Fruit fly (Drosophila melanogaster) whole organism, embryonic: ENCODE measurements around the gene CG6951.

Experiments used
- ATbp ChIP-seq: fragments of 200-800 bp; sonication (Bioruptor generic); optimal IDR thresholded peaks from 2 replicates; lab custom pipeline; 2017; ENCODE audit warnings: missing biosample characterization, mild to moderate bottlenecking, missing genetic modification characterization, missing genetic modification reagents
- Aef1 ChIP-seq: fragments of 200-800 bp; sonication (Bioruptor generic); IDR thresholded peaks from 3 replicates; pipeline ENCODE4 v1.3.6; 2022; ENCODE audit warnings: missing biosample characterization, missing genetic modification characterization
- Atf3 ChIP-seq: fragments of 200-800 bp; sonication (Bioruptor generic); optimal IDR thresholded peaks from 3 replicates; lab custom pipeline; 2016; ENCODE audit warnings: missing biosample characterization, missing genetic modification characterization
- Awh ChIP-seq: fragments of 200-800 bp; sonication (Bioruptor generic); IDR thresholded peaks from 2 replicates; pipeline ENCODE4, ENCODE4 v1.3.6; 2022; ENCODE audit warnings: missing biosample characterization, missing genetic modification characterization
- CG10366 ChIP-seq: fragments of 200-800 bp; sonication (Bioruptor generic); IDR thresholded peaks from 2 replicates; pipeline ENCODE4 v1.3.6; 2022; ENCODE audit warnings: missing biosample characterization, missing genetic modification characterization
- CG10543 ChIP-seq: fragments of 200-800 bp; sonication (Bioruptor generic); optimal IDR thresholded peaks from 3 replicates; lab custom pipeline; 2017; ENCODE audit warnings: missing biosample characterization, mild to moderate bottlenecking, missing genetic modification characterization, moderate library complexity
- CG11696 ChIP-seq: fragments of 200-800 bp; sonication (Bioruptor generic); IDR thresholded peaks from 2 replicates; pipeline ENCODE4 v1.3.6; 2022; ENCODE audit warnings: missing biosample characterization, missing genetic modification characterization
- CG13624 ChIP-seq: fragments of 200-800 bp; sonication (Bioruptor generic); optimal IDR thresholded peaks from 2 replicates; lab custom pipeline; 2016; ENCODE audit warnings: missing biosample characterization, missing genetic modification characterization
- CG13894 ChIP-seq: fragments of 200-800 bp; sonication (Bioruptor generic); optimal IDR thresholded peaks from 3 replicates; lab custom pipeline; 2018; ENCODE audit warnings: missing biosample characterization, mild to moderate bottlenecking, missing genetic modification characterization, moderate library complexity
- CG1602 ChIP-seq: fragments of 200-800 bp; sonication (Bioruptor generic); optimal IDR thresholded peaks from 3 replicates; lab custom pipeline; 2016; ENCODE audit warnings: missing biosample characterization, missing genetic modification characterization
- CG1792 ChIP-seq: fragments of 200-800 bp; sonication (Bioruptor generic); optimal IDR thresholded peaks from 2 replicates; lab custom pipeline; 2016; ENCODE audit warnings: missing biosample characterization, missing genetic modification characterization
- CG18599 ChIP-seq: fragments of 200-800 bp; sonication (Bioruptor generic); optimal IDR thresholded peaks from 3 replicates; lab custom pipeline; 2017; ENCODE audit warnings: missing biosample characterization, missing genetic modification characterization, mild to moderate bottlenecking, moderate library complexity, missing genetic modification reagents
- CG2116 ChIP-seq: fragments of 200-800 bp; sonication (Bioruptor generic); optimal IDR thresholded peaks from 3 replicates; lab custom pipeline; 2018; ENCODE audit warnings: missing biosample characterization, mild to moderate bottlenecking, missing genetic modification characterization
- CG2202 ChIP-seq: fragments of 200-800 bp; sonication (Bioruptor generic); optimal IDR thresholded peaks from 2 replicates; lab custom pipeline; 2018; ENCODE audit warnings: missing biosample characterization, mild to moderate bottlenecking, missing genetic modification characterization
- CG3163 ChIP-seq: fragments of 200-800 bp; sonication (Bioruptor generic); optimal IDR thresholded peaks from 3 replicates; lab custom pipeline; 2016; ENCODE audit warnings: missing biosample characterization, missing genetic modification characterization
- CG3407 ChIP-seq: fragments of 200-800 bp; sonication (Bioruptor generic); optimal IDR thresholded peaks from 2 replicates; lab custom pipeline; 2018; ENCODE audit warnings: missing biosample characterization, mild to moderate bottlenecking, missing genetic modification characterization
- CG42726 ChIP-seq: fragments of 200-800 bp; sonication (Bioruptor generic); IDR thresholded peaks from 2 replicates; pipeline ENCODE4 v1.3.6; 2022; ENCODE audit warnings: missing biosample characterization, missing genetic modification characterization; ENCODE audit not compliant: partially characterized antibody
- CG6254 ChIP-seq: fragments of 200-800 bp; sonication (Bioruptor generic); optimal IDR thresholded peaks from 3 replicates; lab custom pipeline; 2017; ENCODE audit warnings: mild to moderate bottlenecking, missing biosample characterization, missing genetic modification reagents, missing genetic modification characterization
- CG6813 ChIP-seq: fragments of 200-800 bp; sonication (Bioruptor generic); optimal IDR thresholded peaks from 2 replicates; lab custom pipeline; 2017; ENCODE audit warnings: missing biosample characterization, missing genetic modification characterization, mild to moderate bottlenecking, moderate library complexity, missing genetic modification reagents
- CG7372 ChIP-seq: fragments of 200-800 bp; sonication (Bioruptor generic); IDR thresholded peaks from 2 replicates; pipeline ENCODE4 v1.3.6; 2022; ENCODE audit warnings: missing biosample characterization, missing genetic modification characterization
- CG7745 ChIP-seq: fragments of 200-800 bp; sonication (Bioruptor generic); optimal IDR thresholded peaks from 2 replicates; lab custom pipeline; 2018; ENCODE audit warnings: missing biosample characterization, mild to moderate bottlenecking, missing genetic modification characterization, moderate library complexity
- CG9609 ChIP-seq: fragments of 200-800 bp; sonication (Bioruptor generic); optimal IDR thresholded peaks from 3 replicates; lab custom pipeline; 2016; ENCODE audit warnings: missing biosample characterization, missing genetic modification characterization
- CG9727 ChIP-seq: fragments of 200-800 bp; sonication (Bioruptor generic); optimal IDR thresholded peaks from 3 replicates; lab custom pipeline; 2017; ENCODE audit warnings: missing biosample characterization, mild to moderate bottlenecking, missing genetic modification characterization
- CG9932 ChIP-seq: fragments of 200-800 bp; sonication (Bioruptor generic); IDR thresholded peaks from 2 replicates; pipeline ENCODE4 v1.3.6; 2022; ENCODE audit warnings: missing biosample characterization, missing genetic modification characterization
- CoRest ChIP-seq: fragments of 200-800 bp; sonication (Bioruptor generic); optimal IDR thresholded peaks from 3 replicates; lab custom pipeline; 2018; ENCODE audit warnings: missing biosample characterization, mild to moderate bottlenecking, missing genetic modification characterization, moderate library complexity
- D ChIP-seq, 2 experiments: fragments of 200-800 bp in 1 of 2; fragments of >200 bp in 1 of 2; sonication (Bioruptor generic) in 1 of 2; optimal IDR thresholded peaks; 2 replicates in 1 of 2; 3 replicates in 1 of 2; lab custom pipeline; 2017; ENCODE audit warnings: mild to moderate bottlenecking in 1 of 2, missing biosample characterization in 1 of 2, missing genetic modification characterization in 1 of 2, missing genetic modification reagents in 1 of 2
- Ets65A ChIP-seq: fragments of 200-800 bp; sonication (Bioruptor generic); peaks from one replicate; lab custom pipeline; 2016; ENCODE audit warnings: missing biosample characterization, missing genetic modification characterization
- HHEX ChIP-seq: fragments of 200-800 bp; sonication (Bioruptor generic); optimal IDR thresholded peaks from 3 replicates; lab custom pipeline; 2017; ENCODE audit warnings: missing biosample characterization, mild to moderate bottlenecking, missing genetic modification characterization, missing genetic modification reagents
- MTF-1 ChIP-seq: fragments of 200-800 bp; sonication (Bioruptor generic); optimal IDR thresholded peaks from 2 replicates; lab custom pipeline; 2018; ENCODE audit warnings: missing biosample characterization, mild to moderate bottlenecking, missing genetic modification characterization, borderline replicate concordance
- Nf-YA ChIP-seq: fragments of 200-800 bp; sonication (Bioruptor generic); IDR thresholded peaks from 2 replicates; pipeline ENCODE4 v1.3.6; 2022; ENCODE audit warnings: missing biosample characterization, missing genetic modification characterization
- Oaz ChIP-seq: fragments of 200-800 bp; sonication (Bioruptor generic); IDR thresholded peaks from 2 replicates; pipeline ENCODE4 v1.3.6; 2022; ENCODE audit warnings: missing biosample characterization, missing genetic modification characterization
- Xrp1 ChIP-seq: fragments of 200-800 bp; sonication (Bioruptor generic); IDR thresholded peaks from 2 replicates; pipeline ENCODE4 v1.3.6; 2022; ENCODE audit warnings: missing biosample characterization, missing genetic modification characterization
- ara ChIP-seq: fragments of 200-800 bp; sonication (Bioruptor generic); IDR thresholded peaks from 2 replicates; pipeline ENCODE4 v1.3.6; 2022; ENCODE audit warnings: missing biosample characterization, missing genetic modification characterization
- cato ChIP-seq: fragments of 200-800 bp; sonication (Bioruptor generic); optimal IDR thresholded peaks from 2 replicates; lab custom pipeline; 2016; ENCODE audit warnings: missing biosample characterization, missing genetic modification characterization, borderline replicate concordance
- chif ChIP-seq, 2 experiments: fragments of 200-800 bp; sonication (Bioruptor generic); optimal IDR thresholded peaks; 3 replicates each; lab custom pipeline; 2016; ENCODE audit warnings: missing biosample characterization in 2 of 2, missing genetic modification characterization in 2 of 2
- danr ChIP-seq: fragments of 200-800 bp; sonication (Bioruptor generic); IDR thresholded peaks from 2 replicates; pipeline ENCODE4 v1.3.6; 2022; ENCODE audit warnings: missing biosample characterization, missing genetic modification characterization
- fd64A ChIP-seq: fragments of 200-800 bp; sonication (Bioruptor generic); optimal IDR thresholded peaks from 3 replicates; lab custom pipeline; 2018; ENCODE audit warnings: missing biosample characterization, mild to moderate bottlenecking, missing genetic modification characterization
- gce ChIP-seq: fragments of 200-800 bp; sonication (Bioruptor generic); IDR thresholded peaks from 3 replicates; pipeline ENCODE4 v1.3.6; 2022; ENCODE audit warnings: missing biosample characterization, missing genetic modification characterization
- ken ChIP-seq: fragments of 200-800 bp; sonication (Bioruptor generic); IDR thresholded peaks from 3 replicates; pipeline ENCODE4 v1.3.6; 2022; ENCODE audit warnings: missing biosample characterization, missing genetic modification characterization
- lab ChIP-seq: fragments of 200-800 bp; sonication (Bioruptor generic); optimal IDR thresholded peaks from 3 replicates; lab custom pipeline; 2017; ENCODE audit warnings: missing biosample characterization, missing genetic modification characterization, mild to moderate bottlenecking, moderate library complexity, missing genetic modification reagents
- lbe ChIP-seq: fragments of 200-800 bp; sonication (Bioruptor generic); optimal IDR thresholded peaks from 2 replicates; lab custom pipeline; 2016; ENCODE audit warnings: missing biosample characterization, mild to moderate bottlenecking, missing genetic modification characterization
- mam ChIP-seq: fragments of 200-800 bp; sonication (Bioruptor generic); optimal IDR thresholded peaks from 3 replicates; lab custom pipeline; 2016; ENCODE audit warnings: missing biosample characterization, missing genetic modification characterization
- mld ChIP-seq: fragments of 200-800 bp; sonication (Bioruptor generic); IDR thresholded peaks from 3 replicates; pipeline ENCODE4 v1.3.6; 2022; ENCODE audit warnings: missing biosample characterization, missing genetic modification characterization; ENCODE audit not compliant: partially characterized antibody
- pan ChIP-seq, 4 experiments: fragments of >200 bp in 3 of 4; fragments of 200-800 bp in 1 of 4; sonication (Bioruptor generic) in 1 of 4; optimal IDR thresholded peaks in 3 of 4; IDR thresholded peaks in 1 of 4; 2 replicates each; pipeline versions ENCODE4 v1.3.6 to Lab custom; 2017 to 2022; ENCODE audit warnings: missing biosample characterization in 2 of 4, missing genetic modification characterization in 2 of 4, mixed read lengths in 1 of 4
- pnt ChIP-seq: fragments of 200-800 bp; sonication (Bioruptor generic); optimal IDR thresholded peaks from 3 replicates; lab custom pipeline; 2016; ENCODE audit warnings: missing biosample characterization, missing genetic modification characterization
- sim ChIP-seq: fragments of 200-800 bp; sonication (Bioruptor generic); IDR thresholded peaks from 2 replicates; pipeline ENCODE4 v1.3.6; 2022; ENCODE audit warnings: missing biosample characterization, missing genetic modification characterization
- sr ChIP-seq: fragments of 200-800 bp; sonication (Bioruptor generic); IDR thresholded peaks from 3 replicates; pipeline ENCODE4 v1.3.6; 2022; ENCODE audit warnings: missing biosample characterization, missing genetic modification characterization
- twi ChIP-seq: fragments of 200-800 bp; optimal IDR thresholded peaks from 2 replicates; lab custom pipeline; 2019; ENCODE audit warnings: missing biosample characterization, mild to moderate bottlenecking, missing genetic modification characterization, moderate library complexity
- yki ChIP-seq: fragments of >200 bp; optimal IDR thresholded peaks from 3 replicates; lab custom pipeline; 2018
- zfh1 ChIP-seq: fragments of 200-800 bp; sonication (Bioruptor generic); IDR thresholded peaks from 3 replicates; pipeline ENCODE4 v1.3.6; 2022; ENCODE audit warnings: missing biosample characterization, missing genetic modification characterization

Gene CG6951

DNA sequence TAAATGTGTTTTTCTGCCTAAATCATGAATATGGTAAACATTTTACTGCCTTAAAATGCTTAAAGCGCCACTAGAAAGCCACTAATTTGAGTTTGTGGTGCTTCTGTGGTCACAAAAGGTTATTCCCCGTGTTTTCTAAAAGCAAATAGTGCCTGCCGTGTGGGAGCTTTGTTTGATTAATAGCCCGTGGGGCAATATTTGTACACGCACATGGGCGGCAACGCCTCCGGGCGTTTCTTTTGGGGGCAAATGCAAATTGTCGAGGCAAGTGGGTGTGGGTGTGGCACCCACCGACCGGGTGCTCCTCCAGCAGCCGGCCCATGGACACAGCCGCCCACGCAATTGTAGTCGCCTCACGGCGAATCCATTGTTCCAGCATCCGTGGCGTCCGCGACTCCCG lies 34.8 kb downstream of the CG6951 start:
- peak; percentile 52 for TF ChIP-seq Nf-YA
- peak; percentile 35 for TF ChIP-seq HHEX (GFP tag; lab: Kevin White, UChicago)
- TF ChIP-seq zfh1: 0 out of 3 replicates have a peak, but pooled peaks have one; percentile 33
- peak; percentile 46 for TF ChIP-seq Xrp1 (GFP tag; lab: Robert Waterston, UW)
- TF ChIP-seq MTF-1 (GFP tag; lab: Kevin White, UChicago): peak; percentile 10
- TF ChIP-seq CG42726 (GFP tag; lab: Robert Waterston, UW): no peak
- TF ChIP-seq ATbp (GFP tag; lab: Kevin White, UChicago): peak; percentile 77
- peak; percentile 22; the same call in 1 of the 2 replicates for TF ChIP-seq ara (GFP tag; lab: Robert Waterston, UW)
- 0 out of 2 replicates have a peak, but pooled peaks have one; percentile 51 for TF ChIP-seq sim
- TF ChIP-seq CG6813 (GFP tag; lab: Kevin White, UChicago): peak; percentile 18
- 0 out of 2 replicates have a peak, but pooled peaks have one; percentile 24 for TF ChIP-seq Awh (GFP tag; lab: Robert Waterston, UW)
- peak; percentile 51 for TF ChIP-seq CG3407 (GFP tag; lab: Kevin White, UChicago)
- no peak for TF ChIP-seq danr
- no peak for TF ChIP-seq CG10543 (GFP tag; lab: Kevin White, UChicago)
- peak in 1 of 2 experiments; percentile 9 for TF ChIP-seq chif (GFP tag; optimal IDR thresholded peaks at IDR 0.05; lab: Kevin White, UChicago)
- no peak for TF ChIP-seq pnt
- peak; percentile 25 for TF ChIP-seq fd64A
- no peak for TF ChIP-seq Ets65A (GFP tag; lab: Kevin White, UChicago)
- no peak for TF ChIP-seq CoRest
- TF ChIP-seq lab (GFP tag; lab: Kevin White, UChicago): peak; percentile 49
- 0 out of 2 replicates have a peak, but pooled peaks have one; percentile 17 for TF ChIP-seq CG11696
- TF ChIP-seq D (optimal IDR thresholded peaks at IDR 0.05; lab: Kevin White, UChicago): no peak
- TF ChIP-seq D (GFP tag; optimal IDR thresholded peaks at IDR 0.05; lab: Kevin White, UChicago): peak; percentile 4
- 0 out of 3 replicates have a peak, but pooled peaks have one; percentile 55 for TF ChIP-seq sr (GFP tag; lab: Robert Waterston, UW)
- 0 out of 3 replicates have a peak, but pooled peaks have one; percentile 47 for TF ChIP-seq gce (GFP tag; lab: Robert Waterston, UW)
- TF ChIP-seq CG7372: no peak
- peak; percentile 2 for TF ChIP-seq CG6254 (GFP tag; lab: Kevin White, UChicago)
- TF ChIP-seq CG18599 (GFP tag; lab: Kevin White, UChicago): peak; percentile 20
- TF ChIP-seq ken (GFP tag; lab: Robert Waterston, UW): peak; percentile 52; the same call in 1 of the 3 replicates

DNA sequence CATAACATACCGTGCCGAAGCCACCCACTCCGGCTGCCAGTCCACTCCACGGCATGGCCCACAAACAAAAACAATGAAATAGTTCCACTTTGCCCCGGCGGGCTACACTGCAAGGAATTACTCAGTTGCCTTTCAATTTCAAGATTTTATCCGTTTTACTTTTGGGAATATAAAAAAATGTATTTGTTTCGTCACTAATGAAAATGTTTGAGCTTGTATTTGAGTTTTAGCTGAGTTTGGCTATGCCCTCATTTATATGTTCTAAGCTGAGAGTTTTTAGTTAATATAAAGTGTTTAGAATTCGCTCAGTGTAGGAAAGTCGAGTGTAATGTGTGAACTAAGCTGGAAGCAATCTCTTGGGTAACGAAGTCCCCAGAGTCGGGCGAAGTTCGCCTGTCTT lies 35.5 kb downstream of the CG6951 start:
- TF ChIP-seq CG3163 (GFP tag; lab: Kevin White, UChicago): no peak
- TF ChIP-seq CG1792 (GFP tag; lab: Kevin White, UChicago): no peak
- TF ChIP-seq CG13624 (GFP tag; lab: Kevin White, UChicago): peak; percentile 33
- no peak for TF ChIP-seq yki (lab: Kevin White, UChicago)
- TF ChIP-seq CG2202 (tag; lab: Kevin White, UChicago): no peak
- no peak for TF ChIP-seq pan (optimal IDR thresholded peaks at IDR 0.05; lab: Kevin White, UChicago)
- peak in 1 of 2 experiments; percentile 65 for TF ChIP-seq pan (GFP tag; optimal IDR thresholded peaks at IDR 0.05 in 1 of 2, IDR thresholded peaks at IDR 0.05 in 1 of 2)
- TF ChIP-seq Aef1: no peak
- TF ChIP-seq mld (GFP tag; lab: Robert Waterston, UW): no peak
- peak; percentile 25 for TF ChIP-seq CG13894 (tag; lab: Kevin White, UChicago)
- peak; percentile 24 for TF ChIP-seq CG9727
- no peak for TF ChIP-seq Oaz
- no peak for TF ChIP-seq twi (tag; lab: Kevin White, UChicago)
- peak; percentile 79 for TF ChIP-seq CG18599 (GFP tag; lab: Kevin White, UChicago)
- TF ChIP-seq CG2116: no peak
- TF ChIP-seq CG7745 (tag; lab: Kevin White, UChicago): no peak
- peak; percentile 23 for TF ChIP-seq CG10543 (GFP tag; lab: Kevin White, UChicago)
- no peak for TF ChIP-seq lbe (GFP tag; lab: Kevin White, UChicago)
- TF ChIP-seq Atf3 (GFP tag; lab: Kevin White, UChicago): no peak
- no peak for TF ChIP-seq CG9932 (GFP tag; lab: Robert Waterston, UW)
- no peak for TF ChIP-seq CG1602
- no peak for TF ChIP-seq CG10366 (GFP tag; lab: Robert Waterston, UW)
- peak; percentile 40 for TF ChIP-seq mam (GFP tag; lab: Kevin White, UChicago)
- TF ChIP-seq cato (GFP tag; lab: Kevin White, UChicago): no peak
- TF ChIP-seq CG9609: peak; percentile 48
